Worm (Caenorhabditis elegans) whole organism, L4 larva: Measurements from ENCODE around the gene T04C12.33.

Experiments used
- F26F4.8 ChIP-seq: fragments of 200-800 bp; sonication (Bioruptor generic); conservative IDR thresholded peaks from 2 replicates; pipeline ENCODE4 v1.3.6; 2022; ENCODE audit warnings: missing genetic modification characterization, missing compliant biosample characterization
- F49E8.2 ChIP-seq: sonication (generic microtip); optimal IDR thresholded peaks from 2 replicates; lab custom pipeline; 2016; ENCODE audit warnings: missing compliant biosample characterization, mild to moderate bottlenecking, missing genetic modification characterization, borderline replicate concordance
- R02D3.7 ChIP-seq: fragments of 150-350 bp; sonication (generic microtip); optimal IDR thresholded peaks from 3 replicates; lab custom pipeline; 2014; ENCODE audit warnings: missing biosample characterization, missing genetic modification characterization
- T20F7.1 ChIP-seq: fragments of 200-800 bp; sonication (Bioruptor generic); optimal IDR thresholded peaks from 2 replicates; lab custom pipeline; 2018; ENCODE audit warnings: mild to moderate bottlenecking, missing genetic modification characterization, missing compliant biosample characterization
- ama-1 ChIP-seq: fragments of 150-350 bp; optimal IDR thresholded peaks from 2 replicates; lab custom pipeline; 2014; ENCODE audit warnings: inconsistent platforms, mixed read lengths
- ceh-28 ChIP-seq: fragments of 150-350 bp; optimal IDR thresholded peaks from 2 replicates; lab custom pipeline; 2014; ENCODE audit warnings: missing biosample characterization, missing genetic modification reagents, missing genetic modification characterization
- ceh-62 ChIP-seq: sonication (generic microtip); optimal IDR thresholded peaks from 2 replicates; lab custom pipeline; 2017; ENCODE audit warnings: missing biosample characterization, missing genetic modification characterization
- ces-1 ChIP-seq: fragments of 150-350 bp; sonication (generic microtip); optimal IDR thresholded peaks from 4 replicates; lab custom pipeline; 2014; ENCODE audit warnings: missing biosample characterization, missing genetic modification reagents, missing genetic modification characterization
- daf-8 ChIP-seq: fragments of 200-800 bp; sonication (Bioruptor generic); IDR thresholded peaks from 2 replicates; pipeline ENCODE4 v1.3.6; 2022; ENCODE audit warnings: missing genetic modification characterization, missing compliant biosample characterization
- dpl-1 ChIP-seq: fragments of 150-350 bp; optimal IDR thresholded peaks from 2 replicates; lab custom pipeline; 2014; ENCODE audit warnings: missing biosample characterization, missing genetic modification reagents, missing genetic modification characterization
- dve-1 ChIP-seq: sonication (generic microtip); optimal IDR thresholded peaks from 2 replicates; lab custom pipeline; 2017; ENCODE audit warnings: antibody characterized with exemption, mild to moderate bottlenecking, missing genetic modification characterization, missing compliant biosample characterization; ENCODE audit not compliant: insufficient read depth
- egl-43 ChIP-seq: fragments of 200-800 bp; sonication (Bioruptor generic); IDR thresholded peaks from 2 replicates; pipeline ENCODE4 v1.3.6; 2022; ENCODE audit warnings: missing genetic modification reagents, missing genetic modification characterization, missing compliant biosample characterization
- fkh-10 ChIP-seq: fragments of 150-350 bp; optimal IDR thresholded peaks from 2 replicates; lab custom pipeline; 2014; ENCODE audit warnings: missing biosample characterization, missing genetic modification reagents, missing genetic modification characterization
- fos-1 ChIP-seq: fragments of 150-350 bp; optimal IDR thresholded peaks from 2 replicates; lab custom pipeline; 2014; ENCODE audit warnings: missing biosample characterization, missing genetic modification characterization
- hif-1 ChIP-seq, 2 experiments: sonication (generic microtip); optimal IDR thresholded peaks; 2 replicates each; lab custom pipeline; 2016 to 2017; ENCODE audit warnings: missing compliant biosample characterization in 2 of 2, missing genetic modification characterization in 2 of 2, missing genetic modification reagents in 2 of 2, missing genotype in 2 of 2, mild to moderate bottlenecking in 1 of 2
- hlh-11 ChIP-seq: fragments of 200-800 bp; sonication (Bioruptor generic); optimal IDR thresholded peaks from 2 replicates; lab custom pipeline; 2018; ENCODE audit warnings: mild to moderate bottlenecking, missing genetic modification characterization, missing compliant biosample characterization
- jun-1 ChIP-seq: fragments of 150-350 bp; optimal IDR thresholded peaks from 2 replicates; lab custom pipeline; 2014; ENCODE audit warnings: missing biosample characterization, missing genetic modification reagents, missing genetic modification characterization
- lim-7 ChIP-seq: fragments of 200-800 bp; sonication (Bioruptor generic); IDR thresholded peaks from 2 replicates; pipeline ENCODE4 v1.3.6; 2022; ENCODE audit warnings: missing genetic modification characterization, missing compliant biosample characterization
- lin-1 ChIP-seq: fragments of 200-800 bp; sonication (Bioruptor generic); IDR thresholded peaks from 2 replicates; pipeline ENCODE4 v1.3.6; 2022; ENCODE audit warnings: missing genetic modification reagents, missing genetic modification characterization, missing compliant biosample characterization
- lin-13 ChIP-seq: fragments of 150-350 bp; optimal IDR thresholded peaks from 2 replicates; lab custom pipeline; 2014; ENCODE audit warnings: missing biosample characterization, missing genetic modification reagents, missing genetic modification characterization
- lin-29 ChIP-seq: fragments of 200-800 bp; sonication (Bioruptor generic); IDR thresholded peaks from 2 replicates; pipeline ENCODE4 v1.3.6; 2022; ENCODE audit warnings: missing genetic modification reagents, missing genetic modification characterization, missing compliant biosample characterization
- lir-3 ChIP-seq: sonication (generic microtip); optimal IDR thresholded peaks from 2 replicates; lab custom pipeline; 2016; ENCODE audit warnings: mild to moderate bottlenecking, missing genetic modification characterization, missing compliant biosample characterization
- madf-5 ChIP-seq, 2 experiments: fragments of 200-800 bp; sonication (Bioruptor generic); IDR thresholded peaks; 2 replicates each; pipeline ENCODE4 v1.3.6; 2022; ENCODE audit warnings: missing compliant biosample characterization in 2 of 2, missing genetic modification characterization in 2 of 2
- madf-9 ChIP-seq: fragments of 200-800 bp; sonication (Bioruptor generic); conservative IDR thresholded peaks from 2 replicates; pipeline ENCODE4 v1.3.6; 2022; ENCODE audit warnings: missing genetic modification reagents, missing genetic modification characterization, missing compliant biosample characterization
- mdl-1 ChIP-seq, 2 experiments: fragments of 150-350 bp in 1 of 2; sonication (generic microtip) in 1 of 2; optimal IDR thresholded peaks; 2 replicates each; lab custom pipeline; 2014 to 2017; ENCODE audit warnings: missing biosample characterization in 2 of 2, missing genetic modification characterization in 2 of 2
- mes-2 ChIP-seq: sonication (generic microtip); optimal IDR thresholded peaks from 2 replicates; lab custom pipeline; 2016; ENCODE audit warnings: missing genotype, mild to moderate bottlenecking, missing genetic modification characterization, missing compliant biosample characterization; ENCODE audit not compliant: poor library complexity, severe bottlenecking
- mxl-3 ChIP-seq: fragments of 200-800 bp; sonication (Bioruptor generic); optimal IDR thresholded peaks from 2 replicates; lab custom pipeline; 2018; ENCODE audit warnings: mild to moderate bottlenecking, missing genetic modification characterization, missing compliant biosample characterization
- nhr-111 ChIP-seq: fragments of 200-800 bp; sonication (Bioruptor generic); optimal IDR thresholded peaks from 2 replicates; lab custom pipeline; 2018; ENCODE audit warnings: mild to moderate bottlenecking, missing genetic modification characterization, missing compliant biosample characterization
- nhr-25 ChIP-seq: sonication (generic microtip); optimal IDR thresholded peaks from 2 replicates; lab custom pipeline; 2017; ENCODE audit warnings: missing genetic modification characterization, mild to moderate bottlenecking, missing compliant biosample characterization, antibody characterized with exemption, moderate library complexity, borderline replicate concordance; ENCODE audit not compliant: insufficient read depth
- nhr-28 ChIP-seq: fragments of 150-350 bp; optimal IDR thresholded peaks from 2 replicates; lab custom pipeline; 2014; ENCODE audit warnings: missing biosample characterization, missing genetic modification characterization
- nhr-6 ChIP-seq: fragments of 150-350 bp; optimal IDR thresholded peaks from 2 replicates; lab custom pipeline; 2014; ENCODE audit warnings: missing biosample characterization, missing genetic modification characterization
- nhr-77 ChIP-seq: fragments of 150-350 bp; optimal IDR thresholded peaks from 2 replicates; lab custom pipeline; 2014; ENCODE audit warnings: missing biosample characterization, missing genetic modification characterization
- rbr-2 ChIP-seq: sonication (generic microtip); optimal IDR thresholded peaks from 2 replicates; lab custom pipeline; 2016; ENCODE audit warnings: missing genotype, missing genetic modification characterization, missing compliant biosample characterization
- sdz-12 ChIP-seq: fragments of 200-800 bp; sonication (Bioruptor generic); optimal IDR thresholded peaks from 2 replicates; lab custom pipeline; 2018; ENCODE audit warnings: mild to moderate bottlenecking, missing genetic modification characterization, missing compliant biosample characterization
- skn-1 ChIP-seq: fragments of 150-350 bp; optimal IDR thresholded peaks from 2 replicates; lab custom pipeline; 2014; ENCODE audit warnings: missing biosample characterization, missing genetic modification characterization
- tag-97 ChIP-seq: fragments of 200-800 bp; sonication (Bioruptor generic); IDR thresholded peaks from 2 replicates; pipeline ENCODE4 v1.3.6; 2022; ENCODE audit warnings: missing genetic modification characterization, missing compliant biosample characterization
- unc-62 ChIP-seq, 3 experiments: fragments of 150-350 bp in 1 of 3; sonication (generic microtip); optimal IDR thresholded peaks in 2 of 3; peaks in 1 of 3; 1 replicate in 1 of 3; 2 replicates in 2 of 3; lab custom pipeline; 2014 to 2017; ENCODE audit warnings: missing biosample characterization in 3 of 3, missing genetic modification characterization in 3 of 3, missing genetic modification reagents in 3 of 3, missing genotype in 1 of 3
- zip-2 ChIP-seq: fragments of 150-350 bp; optimal IDR thresholded peaks from 2 replicates; lab custom pipeline; 2014; ENCODE audit warnings: missing biosample characterization, missing genetic modification characterization
- ztf-11 ChIP-seq: fragments of 150-350 bp; optimal IDR thresholded peaks from 2 replicates; lab custom pipeline; 2014; ENCODE audit warnings: missing biosample characterization, missing genetic modification characterization

Gene T04C12.33

ce11 chrV:11082475-11082874, 30.5 kb downstream of the T04C12.33 start (continued):
- TF ChIP-seq ces-1 (GFP tag; lab: Kevin White, UChicago) (no peak), lin-13 (GFP tag; lab: Kevin White, UChicago) (peak; percentile 16), rbr-2 (tag; lab: Kevin White, UChicago) (no peak), mes-2 (tag; lab: Kevin White, UChicago) (no peak), dve-1 (tag; lab: Kevin White, UChicago) (peak; percentile 11), ama-1 (peak; percentile 30), tag-97 (GFP tag; lab: Robert Waterston, UW) (no peak), dpl-1 (GFP tag; lab: Kevin White, UChicago) (no peak), ceh-28 (tag; lab: Kevin White, UChicago) (no peak), hlh-11 (tag; lab: Kevin White, UChicago) (peak; percentile 78), zip-2 (tag; lab: Kevin White, UChicago) (no peak), lin-29 (GFP tag; lab: Robert Waterston, UW) (no peak; the same call in 1 of the 2 replicates), nhr-111 (no peak), nhr-6 (tag; lab: Kevin White, UChicago) (no peak), egl-43 (GFP tag; lab: Robert Waterston, UW) (no peak), T20F7.1 (GFP tag; lab: Kevin White, UChicago) (no peak), nhr-25 (no peak), fos-1 (tag; lab: Kevin White, UChicago) (no peak), madf-9 (GFP tag; lab: Robert Waterston, UW) (no peak), lin-1 (no peak), unc-62 (GFP tag; optimal IDR thresholded peaks at IDR 0.05 in 1 of 2; lab: Kevin White, UChicago) (peak in 1 of 2 experiments; percentile 94), unc-62 (tag; optimal IDR thresholded peaks at IDR 0.05; lab: Kevin White, UChicago) (no peak), F26F4.8 (GFP tag; lab: Robert Waterston, UW) (no peak), nhr-28 (peak; percentile 32), R02D3.7 (no peak), hif-1 (tag; optimal IDR thresholded peaks at IDR 0.05; lab: Kevin White, UChicago) (no peak)

DNA sequence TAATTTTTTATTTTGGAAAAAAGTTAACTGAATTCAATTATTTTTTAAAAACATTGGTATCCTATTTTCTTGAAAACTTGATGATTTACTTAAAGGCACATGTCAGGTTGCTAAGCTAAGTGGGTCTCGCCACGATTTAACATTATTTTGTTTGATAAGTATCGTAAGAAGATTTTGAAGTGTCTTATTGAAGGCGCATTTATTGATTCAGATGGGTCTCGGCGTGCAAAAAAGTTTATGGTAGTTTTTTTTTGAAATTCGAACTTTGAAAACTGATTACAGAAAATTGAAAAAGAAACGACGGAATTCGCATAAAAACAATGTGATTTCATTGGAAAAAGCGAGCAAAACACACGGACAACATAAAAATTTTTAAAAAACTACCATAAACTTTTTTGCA, 30.9 kb downstream of the T04C12.33 start:
- TF ChIP-seq F49E8.2 (tag; lab: Kevin White, UChicago) (no peak), unc-62 (GFP tag; optimal IDR thresholded peaks at IDR 0.05 in 1 of 2; lab: Kevin White, UChicago) (no peak), unc-62 (tag; optimal IDR thresholded peaks at IDR 0.05; lab: Kevin White, UChicago) (no peak), lim-7 (GFP tag; lab: Robert Waterston, UW) (no peak), nhr-77 (tag; lab: Kevin White, UChicago) (no peak), F26F4.8 (GFP tag; lab: Robert Waterston, UW) (no peak), madf-9 (GFP tag; lab: Robert Waterston, UW) (no peak), sdz-12 (GFP tag; lab: Kevin White, UChicago) (no peak), mxl-3 (GFP tag; lab: Kevin White, UChicago) (no peak), ztf-11 (tag; lab: Kevin White, UChicago) (no peak), daf-8 (GFP tag; lab: Robert Waterston, UW) (no peak), madf-5 (GFP tag; IDR thresholded peaks at IDR 0.05; lab: Robert Waterston, UW) (no peak), ceh-62 (tag; lab: Kevin White, UChicago) (no peak), mdl-1 (tag; optimal IDR thresholded peaks at IDR 0.05; lab: Kevin White, UChicago) (no peak), lir-3 (tag; lab: Kevin White, UChicago) (no peak), jun-1 (tag; lab: Kevin White, UChicago) (no peak), lin-29 (GFP tag; lab: Robert Waterston, UW) (no peak), fkh-10 (no peak), skn-1 (no peak), zip-2 (tag; lab: Kevin White, UChicago) (no peak)
- TF ChIP-seq, all 104 proteins: peak for 0
